Fruit fly (Drosophila melanogaster): ENCODE measurements around the gene sina.

The sina gene

DNA sequence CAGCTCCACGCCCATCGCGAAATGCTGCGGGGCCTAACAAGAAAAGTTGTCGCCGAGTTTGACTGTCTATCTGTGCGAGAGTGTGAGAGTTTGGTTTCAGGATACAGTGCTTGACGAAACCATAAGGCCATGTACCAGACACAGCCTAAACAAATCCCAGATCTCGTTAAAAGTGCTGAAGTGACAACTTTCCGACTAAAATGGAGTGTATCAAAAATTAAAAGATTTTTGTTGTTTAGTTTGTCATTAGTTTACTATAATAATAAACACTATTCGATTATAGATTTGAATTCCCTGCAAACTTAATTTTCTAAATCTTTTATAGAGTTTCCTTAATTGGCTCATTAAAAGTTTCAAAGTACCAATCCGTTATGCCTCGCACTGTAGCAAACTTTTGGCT is 40.1 kb downstream of the sina start:
- TF ChIP-seq ttk (optimal IDR thresholded peaks at IDR 0.05), result no peak
- TF ChIP-seq Sin3A (optimal IDR thresholded peaks at IDR 0.05), result no peak
- no peak for TF ChIP-seq insv (optimal IDR thresholded peaks at IDR 0.05)
- TF ChIP-seq psq (optimal IDR thresholded peaks at IDR 0.05), result no peak
- TF ChIP-seq Myc (optimal IDR thresholded peaks at IDR 0.05), result no peak
- TF ChIP-seq h (optimal IDR thresholded peaks at IDR 0.05), result no peak

DNA sequence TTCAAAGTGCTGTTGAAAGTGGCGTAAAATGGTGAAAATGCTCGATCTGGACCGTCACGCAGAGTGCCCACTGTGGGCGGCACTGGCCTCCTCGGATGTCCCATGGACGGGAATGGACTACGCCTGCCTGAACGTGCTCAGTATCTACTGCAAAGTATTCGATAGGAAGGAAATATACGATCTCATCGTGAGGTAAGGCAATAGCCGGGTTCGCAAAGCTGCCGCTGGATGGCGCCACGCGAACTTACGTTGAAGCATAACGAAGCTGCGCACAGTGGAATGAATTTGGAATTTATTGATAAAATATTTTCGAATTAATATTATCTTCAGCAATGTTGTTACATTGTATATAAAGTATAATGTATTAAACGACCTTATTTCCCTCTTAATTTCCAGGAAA is 42.9 kb downstream of the sina start:
- TF ChIP-seq h (optimal IDR thresholded peaks at IDR 0.05) (no peak), Sin3A (optimal IDR thresholded peaks at IDR 0.05) (no peak), Myc (optimal IDR thresholded peaks at IDR 0.05) (no peak), ttk (optimal IDR thresholded peaks at IDR 0.05) (no peak), insv (optimal IDR thresholded peaks at IDR 0.05) (no peak), psq (optimal IDR thresholded peaks at IDR 0.05) (no peak)
